Fruit fly (Drosophila melanogaster) whole organism, embryonic: Measurements from ENCODE around the gene HP5.

Experiments used
- Atf3 ChIP-seq: fragments of 200-800 bp; sonication (Bioruptor generic); optimal IDR thresholded peaks from 3 replicates; lab custom pipeline; 2016; ENCODE audit warnings: missing biosample characterization, missing genetic modification characterization
- Atf6 ChIP-seq: fragments of 200-800 bp; sonication (Bioruptor generic); IDR thresholded peaks from 2 replicates; pipeline ENCODE4 v1.3.6; 2022; ENCODE audit warnings: missing biosample characterization, missing genetic modification characterization
- Bteb2 ChIP-seq: fragments of 200-800 bp; sonication (Bioruptor generic); optimal IDR thresholded peaks from 2 replicates; lab custom pipeline; 2016; ENCODE audit warnings: missing biosample characterization, missing genetic modification characterization
- CG10543 ChIP-seq: fragments of 200-800 bp; sonication (Bioruptor generic); optimal IDR thresholded peaks from 3 replicates; lab custom pipeline; 2017; ENCODE audit warnings: missing biosample characterization, mild to moderate bottlenecking, missing genetic modification characterization, moderate library complexity
- CG12071 ChIP-seq: fragments of 200-800 bp; sonication (Bioruptor generic); optimal IDR thresholded peaks from 3 replicates; lab custom pipeline; 2018; ENCODE audit warnings: missing biosample characterization, mild to moderate bottlenecking, missing genetic modification characterization
- CG13624 ChIP-seq: fragments of 200-800 bp; sonication (Bioruptor generic); optimal IDR thresholded peaks from 2 replicates; lab custom pipeline; 2016; ENCODE audit warnings: missing biosample characterization, missing genetic modification characterization
- CG1529 ChIP-seq: fragments of 200-800 bp; sonication (Bioruptor generic); optimal IDR thresholded peaks from 3 replicates; lab custom pipeline; 2018; ENCODE audit warnings: missing biosample characterization, missing genetic modification characterization
- CG15601 ChIP-seq: fragments of 200-800 bp; sonication (Bioruptor generic); optimal IDR thresholded peaks from 3 replicates; lab custom pipeline; 2019; ENCODE audit warnings: missing biosample characterization, mild to moderate bottlenecking, missing genetic modification characterization, moderate library complexity
- CG1602 ChIP-seq: fragments of 200-800 bp; sonication (Bioruptor generic); optimal IDR thresholded peaks from 3 replicates; lab custom pipeline; 2016; ENCODE audit warnings: missing biosample characterization, missing genetic modification characterization
- CG16863 ChIP-seq: fragments of 200-800 bp; sonication (Bioruptor generic); optimal IDR thresholded peaks from 3 replicates; lab custom pipeline; 2016; ENCODE audit warnings: missing biosample characterization, missing genetic modification characterization
- CG17912 ChIP-seq: fragments of 200-800 bp; sonication (Bioruptor generic); optimal IDR thresholded peaks from 2 replicates; lab custom pipeline; 2018; ENCODE audit warnings: missing biosample characterization, mild to moderate bottlenecking, missing genetic modification characterization
- CG1792 ChIP-seq: fragments of 200-800 bp; sonication (Bioruptor generic); optimal IDR thresholded peaks from 2 replicates; lab custom pipeline; 2016; ENCODE audit warnings: missing biosample characterization, missing genetic modification characterization
- CG31441 ChIP-seq: fragments of 200-800 bp; sonication (Bioruptor generic); IDR thresholded peaks from 2 replicates; pipeline ENCODE4 v1.3.6; 2022; ENCODE audit warnings: missing biosample characterization, missing genetic modification characterization
- CG3407 ChIP-seq: fragments of 200-800 bp; sonication (Bioruptor generic); optimal IDR thresholded peaks from 2 replicates; lab custom pipeline; 2018; ENCODE audit warnings: missing biosample characterization, mild to moderate bottlenecking, missing genetic modification characterization
- CG6813 ChIP-seq: fragments of 200-800 bp; sonication (Bioruptor generic); optimal IDR thresholded peaks from 2 replicates; lab custom pipeline; 2017; ENCODE audit warnings: missing biosample characterization, missing genetic modification characterization, mild to moderate bottlenecking, moderate library complexity, missing genetic modification reagents
- CG7372 ChIP-seq: fragments of 200-800 bp; sonication (Bioruptor generic); IDR thresholded peaks from 2 replicates; pipeline ENCODE4 v1.3.6; 2022; ENCODE audit warnings: missing biosample characterization, missing genetic modification characterization
- CG8924 ChIP-seq: fragments of 200-800 bp; optimal IDR thresholded peaks from 3 replicates; lab custom pipeline; 2019; ENCODE audit warnings: missing biosample characterization, mild to moderate bottlenecking, missing genetic modification characterization, moderate library complexity
- CG9215 ChIP-seq: fragments of 200-800 bp; sonication (Bioruptor generic); IDR thresholded peaks from 2 replicates; pipeline ENCODE4 v1.3.6; 2022; ENCODE audit warnings: missing biosample characterization, missing genetic modification characterization
- Dip3 ChIP-seq: fragments of 200-800 bp; sonication (Bioruptor generic); optimal IDR thresholded peaks from 3 replicates; lab custom pipeline; 2016; ENCODE audit warnings: missing biosample characterization, missing genetic modification characterization
- Ets97D ChIP-seq: fragments of 200-800 bp; sonication (Bioruptor generic); optimal IDR thresholded peaks from 3 replicates; lab custom pipeline; 2016; ENCODE audit warnings: missing biosample characterization, missing genetic modification characterization
- Gsc ChIP-seq: fragments of 200-800 bp; sonication (Bioruptor generic); IDR thresholded peaks from 2 replicates; pipeline ENCODE4 v1.3.6; 2022; ENCODE audit warnings: missing biosample characterization, missing genetic modification characterization
- Lhr ChIP-seq: fragments of 200-800 bp; sonication (Bioruptor generic); optimal IDR thresholded peaks from 3 replicates; lab custom pipeline; 2017; ENCODE audit warnings: mild to moderate bottlenecking, missing biosample characterization, missing genetic modification reagents, missing genetic modification characterization
- Nf-YB ChIP-seq: fragments of 200-800 bp; sonication (Bioruptor generic); optimal IDR thresholded peaks from 3 replicates; lab custom pipeline; 2019; ENCODE audit warnings: missing biosample characterization, mild to moderate bottlenecking, missing genetic modification characterization, moderate library complexity
- Ssrp ChIP-seq: fragments of 200-800 bp; sonication (Bioruptor generic); optimal IDR thresholded peaks from 2 replicates; lab custom pipeline; 2018; ENCODE audit warnings: missing biosample characterization, mild to moderate bottlenecking, missing genetic modification characterization, moderate library complexity
- Stat92E ChIP-seq, 3 experiments: fragments of >200 bp in 2 of 3; fragments of 200-800 bp in 1 of 3; sonication (Bioruptor generic) in 1 of 3; optimal IDR thresholded peaks; 2 replicates each; lab custom pipeline; 2017 to 2019; ENCODE audit warnings: missing biosample characterization in 3 of 3, missing genetic modification characterization in 3 of 3, mild to moderate bottlenecking in 1 of 3, moderate library complexity in 1 of 3
- aop ChIP-seq: fragments of 200-800 bp; sonication (Bioruptor generic); IDR thresholded peaks from 2 replicates; pipeline ENCODE4 v1.3.6; 2022; ENCODE audit warnings: missing biosample characterization, missing genetic modification characterization
- bcd ChIP-seq: fragments of 200-800 bp; sonication (Bioruptor generic); optimal IDR thresholded peaks from 2 replicates; lab custom pipeline; 2017; ENCODE audit warnings: missing biosample characterization, mild to moderate bottlenecking, missing genetic modification characterization
- bsh ChIP-seq, 2 experiments: fragments of 200-800 bp; sonication (Bioruptor generic); optimal IDR thresholded peaks; 2 replicates each; lab custom pipeline; 2017 to 2018; ENCODE audit warnings: mild to moderate bottlenecking in 2 of 2, missing biosample characterization in 2 of 2, missing genetic modification characterization in 2 of 2, moderate library complexity in 1 of 2
- croc ChIP-seq: fragments of 200-800 bp; sonication (Bioruptor generic); conservative IDR thresholded peaks from 3 replicates; pipeline ENCODE4 v1.3.6; 2022; ENCODE audit warnings: missing biosample characterization, missing genetic modification characterization
- da ChIP-seq: fragments of 200-800 bp; sonication (Bioruptor generic); optimal IDR thresholded peaks from 2 replicates; lab custom pipeline; 2016; ENCODE audit warnings: missing biosample characterization, missing genetic modification characterization
- esg ChIP-seq: fragments of 200-800 bp; sonication (Bioruptor generic); conservative IDR thresholded peaks from 2 replicates; pipeline ENCODE4 v1.3.6; 2022; ENCODE audit warnings: missing biosample characterization, missing genetic modification characterization
- eve ChIP-seq, 2 experiments: fragments of >200 bp; optimal IDR thresholded peaks; 2 replicates each; lab custom pipeline; 2017; ENCODE audit warnings: missing biosample characterization in 2 of 2, missing genetic modification characterization in 2 of 2
- fru ChIP-seq: fragments of >200 bp; optimal IDR thresholded peaks from 2 replicates; lab custom pipeline; 2017
- grau ChIP-seq: fragments of 200-800 bp; optimal IDR thresholded peaks from 3 replicates; lab custom pipeline; 2019; ENCODE audit warnings: missing biosample characterization, mild to moderate bottlenecking, missing genetic modification characterization, moderate library complexity
- klu ChIP-seq: fragments of 200-800 bp; sonication (Bioruptor generic); IDR thresholded peaks from 2 replicates; pipeline ENCODE4 v1.3.6; 2022; ENCODE audit warnings: missing biosample characterization, missing genetic modification characterization
- knrl ChIP-seq: fragments of 200-800 bp; sonication (Bioruptor generic); IDR thresholded peaks from 3 replicates; pipeline ENCODE4 v1.3.6; 2022; ENCODE audit warnings: missing biosample characterization, missing genetic modification characterization; ENCODE audit not compliant: partially characterized antibody
- maf-S ChIP-seq: fragments of 200-800 bp; sonication (Bioruptor generic); optimal IDR thresholded peaks from 2 replicates; lab custom pipeline; 2016; ENCODE audit warnings: missing biosample characterization, missing genetic modification characterization
- nmo ChIP-seq: fragments of 200-800 bp; sonication (Bioruptor generic); optimal IDR thresholded peaks from 2 replicates; lab custom pipeline; 2018; ENCODE audit warnings: missing biosample characterization, mild to moderate bottlenecking, missing genetic modification characterization, moderate library complexity
- nom ChIP-seq: fragments of 200-800 bp; sonication (Bioruptor generic); optimal IDR thresholded peaks from 2 replicates; lab custom pipeline; 2017; ENCODE audit warnings: missing biosample characterization, missing genetic modification characterization, mild to moderate bottlenecking, moderate library complexity, missing genetic modification reagents
- pros ChIP-seq: fragments of 200-800 bp; sonication (Bioruptor generic); optimal IDR thresholded peaks from 3 replicates; lab custom pipeline; 2019; ENCODE audit warnings: missing biosample characterization, mild to moderate bottlenecking, missing genetic modification characterization, moderate library complexity
- row ChIP-seq: fragments of 200-800 bp; sonication (Bioruptor generic); IDR thresholded peaks from 3 replicates; pipeline ENCODE4 v1.3.6; 2022; ENCODE audit warnings: missing biosample characterization, missing genetic modification characterization
- sd ChIP-seq: fragments of 200-800 bp; sonication (Bioruptor generic); optimal IDR thresholded peaks from 3 replicates; lab custom pipeline; 2018; ENCODE audit warnings: missing biosample characterization, mild to moderate bottlenecking, missing genetic modification characterization, moderate library complexity
- slbo ChIP-seq: fragments of 200-800 bp; sonication (Bioruptor generic); IDR thresholded peaks from 2 replicates; pipeline ENCODE4 v1.3.6; 2022; ENCODE audit warnings: missing biosample characterization, missing genetic modification characterization
- sr ChIP-seq: fragments of 200-800 bp; sonication (Bioruptor generic); IDR thresholded peaks from 3 replicates; pipeline ENCODE4 v1.3.6; 2022; ENCODE audit warnings: missing biosample characterization, missing genetic modification characterization
- tap ChIP-seq: fragments of 200-800 bp; optimal IDR thresholded peaks from 3 replicates; lab custom pipeline; 2019; ENCODE audit warnings: missing biosample characterization, mild to moderate bottlenecking, missing genetic modification characterization, moderate library complexity
- trem ChIP-seq: fragments of 200-800 bp; optimal IDR thresholded peaks from 3 replicates; lab custom pipeline; 2019; ENCODE audit warnings: missing biosample characterization, mild to moderate bottlenecking, missing genetic modification characterization, moderate library complexity
- trh ChIP-seq: fragments of 200-800 bp; sonication (Bioruptor generic); optimal IDR thresholded peaks from 2 replicates; lab custom pipeline; 2016; ENCODE audit warnings: missing biosample characterization, missing genetic modification characterization
- tx ChIP-seq: fragments of 200-800 bp; sonication (Bioruptor generic); optimal IDR thresholded peaks from 2 replicates; lab custom pipeline; 2016; ENCODE audit warnings: missing biosample characterization, missing genetic modification characterization
- usp ChIP-seq: fragments of >200 bp; optimal IDR thresholded peaks from 2 replicates; lab custom pipeline; 2017; ENCODE audit warnings: missing biosample characterization, missing genetic modification characterization
- zen ChIP-seq: fragments of 200-800 bp; sonication (Bioruptor generic); optimal IDR thresholded peaks from 3 replicates; lab custom pipeline; 2018; ENCODE audit warnings: missing biosample characterization, mild to moderate bottlenecking, missing genetic modification characterization, moderate library complexity

The HP5 gene

DNA sequence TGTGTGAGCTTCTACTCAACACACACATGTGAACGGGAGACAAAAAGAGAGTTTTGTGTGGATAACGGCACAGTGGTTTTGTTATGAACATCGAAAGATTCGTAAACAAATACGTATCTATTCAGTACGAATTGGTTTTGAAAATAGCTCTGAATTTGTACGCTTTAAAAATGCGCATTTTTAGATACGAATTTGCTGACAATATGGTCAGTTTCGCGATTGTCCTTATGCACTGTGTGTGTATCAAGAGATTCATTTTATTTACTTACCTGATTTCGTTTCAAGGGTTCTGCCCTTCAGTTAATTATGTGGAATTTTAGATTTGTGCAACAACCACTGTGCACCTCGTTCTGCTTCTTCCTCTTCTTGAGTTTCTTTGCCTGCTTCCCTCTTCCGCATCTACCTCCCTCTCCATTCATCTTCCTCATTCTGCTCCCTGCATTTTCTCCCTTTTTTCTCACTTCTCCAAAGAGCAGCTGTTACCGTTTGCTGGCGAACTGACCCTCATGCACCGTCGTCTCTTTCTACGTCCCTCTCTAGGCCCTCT is 40.2 kb downstream of the HP5 start (continued):
- TF ChIP-seq CG17912 (GFP tag; lab: Kevin White, UChicago) (no peak), croc (GFP tag; lab: Robert Waterston, UW) (peak; percentile 67), CG31441 (peak; percentile 83), fru (no peak), CG10543 (GFP tag; lab: Kevin White, UChicago) (no peak), Atf3 (GFP tag; lab: Kevin White, UChicago) (peak; percentile 60), trh (GFP tag; lab: Kevin White, UChicago) (peak; percentile 47), Ets97D (peak; percentile 11), Atf6 (GFP tag; lab: Robert Waterston, UW) (no peak), bsh (GFP tag; optimal IDR thresholded peaks at IDR 0.05; lab: Kevin White, UChicago) (peak; percentile 88 to 95), grau (tag; lab: Kevin White, UChicago) (peak; percentile 74), nmo (peak; percentile 87), CG8924 (tag; lab: Kevin White, UChicago) (peak; percentile 83), tx (GFP tag; lab: Kevin White, UChicago) (peak; percentile 41), esg (peak; percentile 55), knrl (GFP tag; lab: Robert Waterston, UW) (no peak), CG9215 (peak; percentile 24; the same call in 1 of the 2 replicates), Bteb2 (GFP tag; lab: Kevin White, UChicago) (peak; percentile 44), CG15601 (tag; lab: Kevin White, UChicago) (peak; percentile 84), CG13624 (peak; percentile 40), CG6813 (GFP tag; lab: Kevin White, UChicago) (peak; percentile 73), Gsc (no peak; the same call in 1 of the 2 replicates), slbo (GFP tag; lab: Robert Waterston, UW) (peak; percentile 54), usp (no peak), bcd (GFP tag; lab: Kevin White, UChicago) (peak; percentile 56), Nf-YB (peak; percentile 58), CG7372 (GFP tag; lab: Robert Waterston, UW) (no peak), sd (tag; lab: Kevin White, UChicago) (peak; percentile 0), Lhr (GFP tag; lab: Kevin White, UChicago) (peak; percentile 58), Ssrp (tag; lab: Kevin White, UChicago) (peak; percentile 84), CG1529 (GFP tag; lab: Kevin White, UChicago) (peak; percentile 86), da (GFP tag; lab: Kevin White, UChicago) (no peak), aop (GFP tag; lab: Robert Waterston, UW) (no peak), pros (GFP tag; lab: Kevin White, UChicago) (peak; percentile 82), eve (GFP tag; optimal IDR thresholded peaks at IDR 0.05; lab: Kevin White, UChicago) (peak in 1 of 2 experiments; percentile 97), sr (no peak), trem (tag; lab: Kevin White, UChicago) (peak; percentile 72), Dip3 (GFP tag; lab: Kevin White, UChicago) (peak; percentile 26), zen (peak; percentile 76), row (GFP tag; lab: Robert Waterston, UW) (peak; percentile 71), CG3407 (GFP tag; lab: Kevin White, UChicago) (peak; percentile 64), CG1602 (peak; percentile 70), Stat92E (GFP tag; optimal IDR thresholded peaks at IDR 0.05; lab: Kevin White, UChicago) (peak in 1 of 3 experiments; percentile 78), nom (peak; percentile 89), CG12071 (GFP tag; lab: Kevin White, UChicago) (peak; percentile 13), CG1792 (GFP tag; lab: Kevin White, UChicago) (peak; percentile 52), klu (GFP tag; lab: Robert Waterston, UW) (peak; percentile 31; the same call in 1 of the 2 replicates), tap (tag; lab: Kevin White, UChicago) (peak; percentile 57), CG16863 (GFP tag; lab: Kevin White, UChicago) (peak; percentile 73), maf-S (GFP tag; lab: Kevin White, UChicago) (peak; percentile 55)
